Fruit fly (Drosophila melanogaster) whole organism, embryonic: ENCODE measurements around the gene CG2059.

Experiments
- CG11085 ChIP-seq: fragments of 200-800 bp; sonication (Bioruptor generic); IDR thresholded peaks from 2 replicates; pipeline ENCODE4 v1.3.6; 2022; ENCODE audit warnings: missing biosample characterization, missing genetic modification characterization
- CG11093 ChIP-seq: fragments of 200-800 bp; sonication (Bioruptor generic); IDR thresholded peaks from 3 replicates; pipeline ENCODE4 v1.3.6; 2022; ENCODE audit warnings: missing biosample characterization, missing genetic modification characterization
- CG2199 ChIP-seq: fragments of 200-800 bp; sonication (Bioruptor generic); IDR thresholded peaks from 3 replicates; pipeline ENCODE4 v1.3.6; 2022; ENCODE audit warnings: missing biosample characterization, missing genetic modification characterization
- CG9609 ChIP-seq: fragments of 200-800 bp; sonication (Bioruptor generic); optimal IDR thresholded peaks from 3 replicates; lab custom pipeline; 2016; ENCODE audit warnings: missing biosample characterization, missing genetic modification characterization
- bbx ChIP-seq: fragments of 200-800 bp; sonication (Bioruptor generic); IDR thresholded peaks from 2 replicates; pipeline ENCODE4 v1.3.6; 2022; ENCODE audit warnings: missing biosample characterization, missing genetic modification characterization; ENCODE audit not compliant: partially characterized antibody
- fru ChIP-seq: fragments of >200 bp; optimal IDR thresholded peaks from 2 replicates; lab custom pipeline; 2017
- pan ChIP-seq, 4 experiments: fragments of >200 bp in 3 of 4; fragments of 200-800 bp in 1 of 4; sonication (Bioruptor generic) in 1 of 4; optimal IDR thresholded peaks in 3 of 4; IDR thresholded peaks in 1 of 4; 2 replicates each; pipeline versions ENCODE4 v1.3.6 to Lab custom; 2017 to 2022; ENCODE audit warnings: missing biosample characterization in 2 of 4, missing genetic modification characterization in 2 of 4, mixed read lengths in 1 of 4
- sens ChIP-seq: fragments of 200-800 bp; sonication (Bioruptor generic); peaks from one replicate; lab custom pipeline; 2016; ENCODE audit warnings: missing biosample characterization, missing genetic modification characterization

DNA sequence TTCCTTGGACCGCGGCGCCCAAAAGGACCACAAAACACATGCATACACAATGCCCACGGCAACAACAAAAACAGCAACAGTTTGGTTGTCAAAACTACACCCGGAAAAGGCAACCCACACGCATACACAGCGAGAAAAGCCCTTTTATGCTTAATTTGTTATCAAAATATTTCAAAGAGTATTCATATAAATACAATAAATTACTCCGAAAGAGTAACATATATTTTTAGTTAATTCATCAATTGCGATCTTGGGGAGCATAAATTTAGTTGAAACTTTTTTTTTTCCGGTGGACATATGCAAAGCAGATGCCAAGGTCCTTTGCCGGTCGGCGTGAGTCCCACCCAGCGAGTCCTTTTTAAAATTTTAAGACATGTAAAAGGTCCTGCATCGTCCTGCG lies 31.0 kb upstream of the CG2059 start:
- TF ChIP-seq CG2199 (GFP tag; lab: Robert Waterston, UW) (no peak), pan (optimal IDR thresholded peaks at IDR 0.05; lab: Kevin White, UChicago) (no peak), pan (GFP tag; optimal IDR thresholded peaks at IDR 0.05 in 1 of 2, IDR thresholded peaks at IDR 0.05 in 1 of 2) (no peak), CG11085 (GFP tag; lab: Robert Waterston, UW) (no peak), fru (lab: Kevin White, UChicago) (no peak), bbx (GFP tag; lab: Robert Waterston, UW) (no peak), sens (GFP tag; lab: Kevin White, UChicago) (no peak), CG11093 (GFP tag; lab: Robert Waterston, UW) (no peak), CG9609 (GFP tag; lab: Kevin White, UChicago) (no peak)
